Fruit fly (Drosophila melanogaster) whole organism, adult: ENCODE results near the gene CG18170.
A peak's percentile ranks its signal among the peaks of the same experiment; 100 is the strongest.

ENCODE experiments used
- CG11617 ChIP-seq: fragments of 200-800 bp; sonication (Bioruptor generic); optimal IDR thresholded peaks from 2 replicates; lab custom pipeline; 2017; ENCODE audit warnings: mild to moderate bottlenecking, missing biosample characterization, missing genetic modification reagents, missing genetic modification characterization
- CG12768 ChIP-seq: fragments of 200-800 bp; sonication (Bioruptor generic); optimal IDR thresholded peaks from 2 replicates; lab custom pipeline; 2017; ENCODE audit warnings: missing biosample characterization, missing genetic modification characterization, mild to moderate bottlenecking, moderate library complexity, missing genetic modification reagents
- CG14711 ChIP-seq: fragments of 200-800 bp; sonication (Bioruptor generic); optimal IDR thresholded peaks from 2 replicates; lab custom pipeline; 2018; ENCODE audit warnings: missing biosample characterization, mild to moderate bottlenecking, missing genetic modification characterization, moderate library complexity
- CG1620 ChIP-seq: fragments of 200-800 bp; sonication (Bioruptor generic); optimal IDR thresholded peaks from 2 replicates; lab custom pipeline; 2016; ENCODE audit warnings: missing biosample characterization, missing genetic modification characterization
- CG33017 ChIP-seq: fragments of 200-800 bp; sonication (Bioruptor generic); optimal IDR thresholded peaks from 2 replicates; lab custom pipeline; 2018; ENCODE audit warnings: missing biosample characterization, mild to moderate bottlenecking, missing genetic modification characterization, moderate library complexity
- CG5204 ChIP-seq: fragments of 200-800 bp; sonication (Bioruptor generic); optimal IDR thresholded peaks from 2 replicates; lab custom pipeline; 2016; ENCODE audit warnings: missing biosample characterization, missing genetic modification characterization
- CG7045 ChIP-seq: fragments of 200-800 bp; sonication (Bioruptor generic); optimal IDR thresholded peaks from 2 replicates; lab custom pipeline; 2017; ENCODE audit warnings: missing biosample characterization, mild to moderate bottlenecking, missing genetic modification characterization
- CG7101 ChIP-seq: fragments of 200-800 bp; sonication (Bioruptor generic); optimal IDR thresholded peaks from 2 replicates; lab custom pipeline; 2018; ENCODE audit warnings: missing biosample characterization, mild to moderate bottlenecking, missing genetic modification characterization, moderate library complexity
- Clk ChIP-seq: fragments of 200-800 bp; sonication (Bioruptor generic); optimal IDR thresholded peaks from 2 replicates; lab custom pipeline; 2017; ENCODE audit warnings: missing biosample characterization, missing genetic modification characterization
- Crg-1 ChIP-seq: fragments of 200-800 bp; sonication (Bioruptor generic); optimal IDR thresholded peaks from 2 replicates; lab custom pipeline; 2016; ENCODE audit warnings: missing biosample characterization, missing genetic modification characterization
- Hr96 ChIP-seq: fragments of 200-800 bp; sonication (Bioruptor generic); optimal IDR thresholded peaks from 2 replicates; lab custom pipeline; 2016; ENCODE audit warnings: missing biosample characterization, missing genetic modification characterization
- Mnt ChIP-seq: fragments of 200-800 bp; sonication (Bioruptor generic); optimal IDR thresholded peaks from 2 replicates; lab custom pipeline; 2016; ENCODE audit warnings: missing biosample characterization, mild to moderate bottlenecking, missing genetic modification characterization
- bab1 ChIP-seq: fragments of 200-800 bp; sonication (Bioruptor generic); optimal IDR thresholded peaks from 3 replicates; lab custom pipeline; 2019; ENCODE audit warnings: missing biosample characterization, mild to moderate bottlenecking, missing genetic modification characterization, moderate library complexity
- cic ChIP-seq: fragments of 200-800 bp; sonication (Bioruptor generic); optimal IDR thresholded peaks from 2 replicates; lab custom pipeline; 2017; ENCODE audit warnings: missing biosample characterization, mild to moderate bottlenecking, missing genetic modification characterization, moderate library complexity
- cnc ChIP-seq, 2 experiments: fragments of >200 bp; optimal IDR thresholded peaks; 2 replicates each; lab custom pipeline; 2017
- kay ChIP-seq: fragments of 200-800 bp; sonication (Bioruptor generic); peaks from one replicate; lab custom pipeline; 2016; ENCODE audit warnings: missing biosample characterization, missing genetic modification characterization, borderline replicate concordance
- ovo ChIP-seq: fragments of 200-800 bp; sonication (Bioruptor generic); optimal IDR thresholded peaks from 2 replicates; lab custom pipeline; 2016; ENCODE audit warnings: missing biosample characterization, missing genetic modification characterization
- pad ChIP-seq: fragments of 200-800 bp; sonication (Bioruptor generic); optimal IDR thresholded peaks from 3 replicates; lab custom pipeline; 2017; ENCODE audit warnings: missing biosample characterization, missing genetic modification characterization, mild to moderate bottlenecking, moderate library complexity, missing genetic modification reagents
- tj ChIP-seq: fragments of 200-800 bp; sonication (Bioruptor generic); optimal IDR thresholded peaks from 3 replicates; lab custom pipeline; 2017; ENCODE audit warnings: missing biosample characterization, mild to moderate bottlenecking, missing genetic modification characterization, moderate library complexity
- toe ChIP-seq: fragments of 200-800 bp; sonication (Bioruptor generic); optimal IDR thresholded peaks from 2 replicates; lab custom pipeline; 2016; ENCODE audit warnings: missing biosample characterization, missing genetic modification characterization

CG18170 gene

dm6 chr3L:1569162-1569965, 33.4 kb upstream of the CG18170 start, which contains the start of gene Tmep:
Gene Tmep (plus strand): TSS chr3L:1569181.
- TF ChIP-seq ovo (GFP tag; lab: Kevin White, UChicago): no peak
- no peak for TF ChIP-seq Crg-1 (GFP tag; lab: Kevin White, UChicago)
- no peak for TF ChIP-seq CG11617 (GFP tag; lab: Kevin White, UChicago)
- TF ChIP-seq kay (GFP tag; lab: Kevin White, UChicago): no peak
- TF ChIP-seq cic (GFP tag; lab: Kevin White, UChicago): peak; percentile 63
- TF ChIP-seq CG12768 (GFP tag; lab: Kevin White, UChicago): no peak
- TF ChIP-seq CG7101 (tag; lab: Kevin White, UChicago): no peak
- TF ChIP-seq CG5204: no peak
- no peak for TF ChIP-seq Clk (GFP tag; lab: Kevin White, UChicago)
- no peak for TF ChIP-seq pad (GFP tag; lab: Kevin White, UChicago)
- peak; percentile 61 for TF ChIP-seq tj (GFP tag; lab: Kevin White, UChicago)
- TF ChIP-seq bab1 (GFP tag; lab: Kevin White, UChicago): no peak
- no peak for TF ChIP-seq toe (GFP tag; lab: Kevin White, UChicago)
- no peak for TF ChIP-seq CG14711 (tag; lab: Kevin White, UChicago)
- TF ChIP-seq cnc (optimal IDR thresholded peaks at IDR 0.05; lab: Kevin White, UChicago): no peak
- no peak for TF ChIP-seq CG33017
- peak; percentile 5 for TF ChIP-seq Mnt (GFP tag; lab: Kevin White, UChicago)
- TF ChIP-seq CG7045 (GFP tag; lab: Kevin White, UChicago): no peak

- TF ChIP-seq tj (GFP tag; lab: Kevin White, UChicago) (peak; percentile 59), Clk (GFP tag; lab: Kevin White, UChicago) (no peak), bab1 (GFP tag; lab: Kevin White, UChicago) (peak; percentile 9), CG14711 (tag; lab: Kevin White, UChicago) (no peak)
These were observed 32.8 kb upstream of the CG18170 start for dm6 chr3L:1569966-1570276.

- no peak for TF ChIP-seq CG7101 (tag; lab: Kevin White, UChicago)
- peak; percentile 45 for TF ChIP-seq kay (GFP tag; lab: Kevin White, UChicago)
- TF ChIP-seq cic (GFP tag; lab: Kevin White, UChicago): no peak
- no peak for TF ChIP-seq cnc (optimal IDR thresholded peaks at IDR 0.05; lab: Kevin White, UChicago)
- no peak for TF ChIP-seq toe (GFP tag; lab: Kevin White, UChicago)
- no peak for TF ChIP-seq Hr96 (GFP tag; lab: Kevin White, UChicago)
- peak; percentile 1 for TF ChIP-seq tj (GFP tag; lab: Kevin White, UChicago)
- TF ChIP-seq CG12768 (GFP tag; lab: Kevin White, UChicago): no peak
- no peak for TF ChIP-seq bab1 (GFP tag; lab: Kevin White, UChicago)
- TF ChIP-seq CG11617 (GFP tag; lab: Kevin White, UChicago): no peak
- TF ChIP-seq CG7045 (GFP tag; lab: Kevin White, UChicago): no peak
- no peak for TF ChIP-seq Clk (GFP tag; lab: Kevin White, UChicago)
These were observed 31.7 kb upstream of the CG18170 start for dm6 chr3L:1571077-1571476.

dm6 chr3L:1573191-1573590, 29.6 kb upstream of the CG18170 start:
- TF ChIP-seq cnc (optimal IDR thresholded peaks at IDR 0.05; lab: Kevin White, UChicago) (no peak), Crg-1 (GFP tag; lab: Kevin White, UChicago) (no peak), ovo (GFP tag; lab: Kevin White, UChicago) (no peak), CG1620 (no peak), CG7101 (tag; lab: Kevin White, UChicago) (no peak), CG12768 (GFP tag; lab: Kevin White, UChicago) (no peak), kay (GFP tag; lab: Kevin White, UChicago) (no peak), bab1 (GFP tag; lab: Kevin White, UChicago) (no peak), CG7045 (GFP tag; lab: Kevin White, UChicago) (no peak), CG33017 (no peak), Clk (GFP tag; lab: Kevin White, UChicago) (no peak), cic (GFP tag; lab: Kevin White, UChicago) (no peak), CG14711 (tag; lab: Kevin White, UChicago) (no peak)

dm6 chr3L:1575731-1576376, 26.9 kb upstream of the CG18170 start:
- TF ChIP-seq kay (GFP tag; lab: Kevin White, UChicago): no peak
- no peak for TF ChIP-seq bab1 (GFP tag; lab: Kevin White, UChicago)
- no peak for TF ChIP-seq toe (GFP tag; lab: Kevin White, UChicago)
- TF ChIP-seq Hr96 (GFP tag; lab: Kevin White, UChicago): no peak
- TF ChIP-seq CG5204: no peak
- TF ChIP-seq CG7045 (GFP tag; lab: Kevin White, UChicago): no peak
- TF ChIP-seq cic (GFP tag; lab: Kevin White, UChicago): no peak
- no peak for TF ChIP-seq pad (GFP tag; lab: Kevin White, UChicago)
- no peak for TF ChIP-seq Crg-1 (GFP tag; lab: Kevin White, UChicago)
- no peak for TF ChIP-seq Clk (GFP tag; lab: Kevin White, UChicago)
- TF ChIP-seq CG11617 (GFP tag; lab: Kevin White, UChicago): no peak
- no peak for TF ChIP-seq CG1620
- TF ChIP-seq cnc (optimal IDR thresholded peaks at IDR 0.05; lab: Kevin White, UChicago): no peak
- no peak for TF ChIP-seq CG7101 (tag; lab: Kevin White, UChicago)
- TF ChIP-seq tj (GFP tag; lab: Kevin White, UChicago): no peak
- TF ChIP-seq CG14711 (tag; lab: Kevin White, UChicago): no peak
